Fruit fly (Drosophila melanogaster): ENCODE results near the gene Cpsf6.

The Cpsf6 gene

DNA sequence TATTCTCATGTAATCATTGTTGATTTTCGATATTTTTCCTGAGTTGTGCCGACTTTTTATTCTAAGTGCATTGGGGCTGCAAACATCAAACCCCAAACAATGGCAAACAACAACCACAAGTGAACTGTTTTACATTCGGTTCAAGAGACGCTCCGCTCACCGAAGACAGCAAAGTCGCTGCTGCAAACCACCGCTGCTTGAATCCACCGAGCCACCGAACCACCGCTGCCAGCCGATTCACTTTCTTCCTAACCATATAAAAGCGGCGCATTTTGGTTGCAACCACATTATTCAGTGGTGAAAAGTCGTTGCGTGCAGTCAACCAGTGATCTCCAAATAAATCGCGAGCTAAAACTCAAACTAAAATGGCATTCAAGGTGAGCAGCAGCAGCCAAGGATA is 21.1 kb upstream of the Cpsf6 start, which contains the start of gene Cpr66Cb:
TSS of gene Cpr66Cb (plus strand) at position 301 of the 400 bp plus-strand sequence.
- TF ChIP-seq CG14050 (GFP tag; IDR thresholded peaks at IDR 0.05): no peak
- peak; percentile 62 for TF ChIP-seq Ets65A (GFP tag)
- TF ChIP-seq ftz-f1 (GFP tag; optimal IDR thresholded peaks at IDR 0.05): no peak
- TF ChIP-seq CG10431 (GFP tag; optimal IDR thresholded peaks at IDR 0.05): no peak
- no peak for TF ChIP-seq ken (GFP tag; IDR thresholded peaks at IDR 0.05)

DNA sequence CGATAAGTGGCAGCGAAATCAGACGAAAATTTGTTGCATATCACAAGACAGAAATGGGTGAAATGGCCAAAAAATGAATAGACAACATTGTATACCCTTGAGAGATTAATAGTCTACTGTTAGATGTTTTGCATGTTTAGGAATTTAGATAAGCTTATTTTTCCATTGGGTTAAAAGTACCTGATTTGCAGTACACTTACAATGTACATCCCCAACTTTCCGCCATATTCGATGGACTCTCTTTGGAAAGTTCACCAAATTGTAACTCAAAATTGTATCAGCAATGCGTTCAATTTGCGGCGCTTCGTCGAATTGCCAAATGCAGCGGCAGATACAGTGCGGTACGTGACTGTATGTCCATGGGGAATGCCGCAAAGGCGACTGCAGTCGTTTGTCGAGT is 19.0 kb upstream of the Cpsf6 start:
- TF ChIP-seq kni (GFP tag; optimal IDR thresholded peaks at IDR 0.05) (no peak), CG6765 (GFP tag; optimal IDR thresholded peaks at IDR 0.05) (no peak), CG1603 (tag; optimal IDR thresholded peaks at IDR 0.05) (peak; percentile 13), CG12299 (tag; optimal IDR thresholded peaks at IDR 0.05) (no peak), twi (tag; optimal IDR thresholded peaks at IDR 0.05) (no peak), Sox102F (GFP tag; optimal IDR thresholded peaks at IDR 0.05) (peak; percentile 16), CG1024 (GFP tag; IDR thresholded peaks at IDR 0.05) (no peak)

DNA sequence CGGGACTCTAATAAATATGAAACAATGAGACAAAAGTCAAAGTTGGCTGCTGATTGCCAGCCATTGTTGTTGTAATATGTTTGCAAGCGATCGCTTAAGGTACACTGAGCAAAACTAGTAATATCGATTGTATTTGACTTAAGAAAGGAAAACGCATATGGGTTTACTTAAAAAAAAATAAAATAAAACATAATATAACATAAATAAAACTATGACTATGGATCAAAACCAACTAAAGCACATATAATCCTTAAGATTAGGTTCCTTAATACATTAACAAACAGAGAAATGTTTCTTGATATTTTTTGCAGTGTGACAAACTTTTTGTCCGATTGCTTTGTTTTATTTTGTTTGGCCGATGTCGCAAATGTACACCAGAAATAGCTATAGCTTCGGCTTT is 18.3 kb upstream of the Cpsf6 start:
- TF ChIP-seq Dp (GFP tag; optimal IDR thresholded peaks at IDR 0.05) (no peak), Drgx (GFP tag; IDR thresholded peaks at IDR 0.05) (peak; percentile 29; the same call in 1 of the 2 replicates), CG12744 (GFP tag; optimal IDR thresholded peaks at IDR 0.05) (no peak)

DNA sequence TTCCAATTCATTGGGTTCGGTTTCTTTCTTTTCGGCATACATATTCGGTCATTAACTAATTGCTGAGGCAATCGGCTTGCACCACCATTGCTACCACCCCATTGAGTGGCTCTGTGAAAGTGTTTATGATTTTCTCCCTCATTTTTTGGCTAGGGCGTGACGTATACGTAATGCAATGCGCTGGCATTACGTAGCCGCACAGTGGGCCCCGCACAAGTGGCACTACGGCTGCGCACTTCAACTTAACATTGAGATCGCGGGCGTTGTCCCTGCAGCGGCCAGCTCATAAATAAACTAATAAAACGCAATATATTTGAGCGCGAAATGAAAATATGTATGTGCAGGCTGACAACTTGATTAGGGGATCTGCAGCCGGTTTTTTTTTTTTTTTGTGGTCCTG is 16.1 kb upstream of the Cpsf6 start:
- TF ChIP-seq az2 (GFP tag; optimal IDR thresholded peaks at IDR 0.05) (no peak), fd64A (GFP tag; optimal IDR thresholded peaks at IDR 0.05) (no peak), CG7372 (GFP tag; IDR thresholded peaks at IDR 0.05) (peak; percentile 80), kay (GFP tag; optimal IDR thresholded peaks at IDR 0.05) (no peak), CG9437 (GFP tag; optimal IDR thresholded peaks at IDR 0.05) (peak; percentile 65)

DNA sequence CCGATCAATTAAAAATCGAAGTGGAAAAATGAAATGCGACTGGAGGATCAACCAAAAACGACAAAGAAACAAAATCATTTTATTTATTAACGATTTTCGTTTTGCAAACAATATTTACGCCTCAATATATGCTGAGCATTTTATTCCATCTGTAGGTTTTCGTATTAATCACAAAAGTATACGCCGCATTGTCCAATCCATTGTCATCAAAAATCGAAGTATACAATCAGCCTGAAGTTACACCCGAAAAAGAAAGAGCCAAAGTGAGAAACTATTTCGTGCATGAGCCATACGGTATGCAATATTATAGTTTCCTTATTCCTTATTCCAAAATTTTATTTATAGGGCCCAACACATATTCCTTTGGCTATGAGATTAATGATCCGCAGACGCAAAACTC is 13.7 kb upstream of the Cpsf6 start:
- TF ChIP-seq CG10565 (GFP tag; optimal IDR thresholded peaks at IDR 0.05) (no peak), Mes4 (GFP tag; optimal IDR thresholded peaks at IDR 0.05) (no peak), Bgb (GFP tag; IDR thresholded peaks at IDR 0.05; ENCODE audit: partially characterized antibody) (0 out of 2 replicates have a peak, but pooled peaks have one; percentile 25), ewg (GFP tag; optimal IDR thresholded peaks at IDR 0.05) (no peak), YL-1 (GFP tag; optimal IDR thresholded peaks at IDR 0.05) (no peak), ssp (GFP tag; IDR thresholded peaks at IDR 0.05) (no peak), E2f2 (GFP tag; IDR thresholded peaks at IDR 0.05) (no peak), Awh (GFP tag; IDR thresholded peaks at IDR 0.05) (no peak), lola (GFP tag; optimal IDR thresholded peaks at IDR 0.05) (peak in 1 of 3 experiments; percentile 76), chinmo (GFP tag; IDR thresholded peaks at IDR 0.05; ENCODE audit: partially characterized antibody) (0 out of 4 replicates have a peak, but pooled peaks have one; percentile 41), D (optimal IDR thresholded peaks at IDR 0.05) (no peak), D (GFP tag; optimal IDR thresholded peaks at IDR 0.05) (no peak), fd3F (GFP tag; optimal IDR thresholded peaks at IDR 0.05) (no peak)

DNA sequence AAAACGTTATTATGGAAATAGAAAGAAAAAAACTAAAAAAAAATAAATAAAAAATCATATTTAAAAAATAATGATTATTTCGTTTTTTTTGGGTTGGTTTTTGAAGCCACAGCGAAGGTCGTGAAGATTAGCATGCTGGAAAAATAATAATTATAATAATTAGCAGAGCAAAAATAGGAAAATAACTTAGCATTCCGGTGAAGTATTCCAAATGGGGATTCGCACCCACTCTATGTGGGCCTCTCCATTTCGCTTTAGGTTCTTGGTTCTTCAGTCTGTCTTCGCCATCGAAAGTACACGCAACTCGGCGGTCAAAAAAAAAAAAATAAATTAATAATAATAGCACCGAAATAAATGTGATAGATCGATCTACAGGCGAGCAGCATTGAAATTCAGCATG is 13.0 kb upstream of the Cpsf6 start, which contains the start of gene CG34462:
TSS of gene CG34462 (plus strand) at position 301 of the 400 bp plus-strand sequence.
- TF ChIP-seq CG2678 (tag; optimal IDR thresholded peaks at IDR 0.05) (no peak), repo (GFP tag; optimal IDR thresholded peaks at IDR 0.05) (no peak), Max (GFP tag; optimal IDR thresholded peaks at IDR 0.05) (no peak), Meics (GFP tag; optimal IDR thresholded peaks at IDR 0.05) (no peak), sim (GFP tag; IDR thresholded peaks at IDR 0.05) (no peak), CG12071 (GFP tag; optimal IDR thresholded peaks at IDR 0.05) (no peak), CG1603 (tag; optimal IDR thresholded peaks at IDR 0.05) (no peak), prd (optimal IDR thresholded peaks at IDR 0.05) (no peak), prd (GFP tag; IDR thresholded peaks at IDR 0.05) (no peak), CG34422 (GFP tag; IDR thresholded peaks at IDR 0.05) (no peak), nom (GFP tag; optimal IDR thresholded peaks at IDR 0.05) (no peak), CG4424 (GFP tag; optimal IDR thresholded peaks at IDR 0.05) (no peak), ind (GFP tag; optimal IDR thresholded peaks at IDR 0.05) (no peak)

Measured in whole organism, embryonic.